Worm (Caenorhabditis elegans) whole organism, L4/young adult: ENCODE data around the gene his-71.

Experiments
- W03F9.2 ChIP-seq: fragments of 150-350 bp; optimal IDR thresholded peaks from 2 replicates; lab custom pipeline; 2014; ENCODE audit warnings: missing biosample characterization, missing genetic modification characterization
- dao-5 ChIP-seq: sonication (generic microtip); optimal IDR thresholded peaks from 2 replicates; lab custom pipeline; 2016; ENCODE audit warnings: missing genotype, missing genetic modification characterization, moderate library complexity, missing compliant biosample characterization
- him-1 ChIP-seq: sonication (generic microtip); optimal IDR thresholded peaks from 2 replicates; lab custom pipeline; 2016; ENCODE audit warnings: missing genotype, missing genetic modification reagents, missing genetic modification characterization, missing compliant biosample characterization

ce11 chrX:7953063-7953337, 28.9 kb downstream of the his-71 start:
- TF ChIP-seq W03F9.2 (tag; lab: Kevin White, UChicago) (no peak), him-1 (tag; lab: Kevin White, UChicago) (no peak), dao-5 (tag; lab: Kevin White, UChicago) (no peak)
